Fruit fly (Drosophila melanogaster): Measurements from ENCODE around the gene CG45075.

Gene CG45075

dm6 chr2L:6047528-6048160, 43.6 kb upstream of the CG45075 start, which contains the start of gene IPIP (continued):
- peak; percentile 86 for TF ChIP-seq BEAF-32 (GFP tag; optimal IDR thresholded peaks at IDR 0.05)
- peak; percentile 82 for TF ChIP-seq NFAT (GFP tag; IDR thresholded peaks at IDR 0.05)
- peak; percentile 81 for TF ChIP-seq unc-4 (GFP tag; IDR thresholded peaks at IDR 0.05; ENCODE audit: partially characterized antibody)
- peak; percentile 46 for TF ChIP-seq CG2712 (tag; optimal IDR thresholded peaks at IDR 0.05)
- TF ChIP-seq Kr (GFP tag; optimal IDR thresholded peaks at IDR 0.05): no peak
- peak; percentile 79 for TF ChIP-seq tna (GFP tag; IDR thresholded peaks at IDR 0.05; ENCODE audit: partially characterized antibody)
- TF ChIP-seq Med (GFP tag): peak; percentile 91
- peak; percentile 22 for TF ChIP-seq CG17385 (GFP tag; optimal IDR thresholded peaks at IDR 0.05)
- TF ChIP-seq kni (GFP tag; optimal IDR thresholded peaks at IDR 0.05): no peak
- peak; percentile 17 for TF ChIP-seq CG13424 (tag; optimal IDR thresholded peaks at IDR 0.05)
- TF ChIP-seq bcd (GFP tag; optimal IDR thresholded peaks at IDR 0.05): peak; percentile 16
- TF ChIP-seq CG14050 (GFP tag; IDR thresholded peaks at IDR 0.05): peak; percentile 17; the same call in 1 of the 3 replicates
- peak; percentile 82 for TF ChIP-seq CG7963 (GFP tag; IDR thresholded peaks at IDR 0.05; ENCODE audit: partially characterized antibody)
- peak; percentile 26 for TF ChIP-seq CG30403 (GFP tag; optimal IDR thresholded peaks at IDR 0.05)
- TF ChIP-seq CG10462 (GFP tag; optimal IDR thresholded peaks at IDR 0.05): no peak
- peak; percentile 63 for TF ChIP-seq CG6272 (GFP tag; IDR thresholded peaks at IDR 0.05)
- peak; percentile 69 for TF ChIP-seq B-H2 (GFP tag; optimal IDR thresholded peaks at IDR 0.05)
- peak; percentile 24 for TF ChIP-seq CG34376 (GFP tag; optimal IDR thresholded peaks at IDR 0.05)
- TF ChIP-seq tgo (GFP tag; IDR thresholded peaks at IDR 0.05): peak; percentile 29; the same call in 1 of the 3 replicates
- TF ChIP-seq bbx (GFP tag; IDR thresholded peaks at IDR 0.05; ENCODE audit: partially characterized antibody): peak; percentile 87
- no peak for TF ChIP-seq HLH3B (GFP tag; IDR thresholded peaks at IDR 0.05)
- no peak for TF ChIP-seq CG33557 (GFP tag; optimal IDR thresholded peaks at IDR 0.05)
- TF ChIP-seq CG7786 (GFP tag; optimal IDR thresholded peaks at IDR 0.05): no peak
- peak; percentile 55; the same call in 1 of the 2 replicates for TF ChIP-seq CG17328 (GFP tag; IDR thresholded peaks at IDR 0.05)
- no peak for TF ChIP-seq CG5953 (GFP tag; IDR thresholded peaks at IDR 0.05)
- peak; percentile 74; the same call in 3 of the 4 replicates for TF ChIP-seq Dll (GFP tag; IDR thresholded peaks at IDR 0.05; ENCODE audit: partially characterized antibody)
- TF ChIP-seq sob (GFP tag; IDR thresholded peaks at IDR 0.05): 0 out of 2 replicates have a peak, but pooled peaks have one; percentile 36
- peak; percentile 89 for TF ChIP-seq CG4617 (GFP tag; optimal IDR thresholded peaks at IDR 0.05; ENCODE audit: borderline replicate concordance)
- TF ChIP-seq bowl (GFP tag; IDR thresholded peaks at IDR 0.05): no peak
- TF ChIP-seq CG14667 (GFP tag; IDR thresholded peaks at IDR 0.05): peak; percentile 18; the same call in 1 of the 2 replicates
- TF ChIP-seq Jarid2 (GFP tag; optimal IDR thresholded peaks at IDR 0.05): no peak
- peak; percentile 30; the same call in 1 of the 3 replicates for TF ChIP-seq Aef1 (GFP tag; IDR thresholded peaks at IDR 0.05)
- TF ChIP-seq scrt (GFP tag; optimal IDR thresholded peaks at IDR 0.05): no peak
- TF ChIP-seq chm (GFP tag; IDR thresholded peaks at IDR 0.05): peak; percentile 58
- TF ChIP-seq ERR (GFP tag; optimal IDR thresholded peaks at IDR 0.05): no peak
- peak; percentile 68; the same call in 1 of the 2 replicates for TF ChIP-seq hbn (GFP tag; IDR thresholded peaks at IDR 0.05; ENCODE audit: partially characterized antibody)
- TF ChIP-seq CG30431 (GFP tag; optimal IDR thresholded peaks at IDR 0.05): no peak
- no peak; the same call in 2 of the 3 replicates for TF ChIP-seq jigr1 (GFP tag; IDR thresholded peaks at IDR 0.05)
- no peak for TF ChIP-seq CG15601 (tag; optimal IDR thresholded peaks at IDR 0.05)
- peak; percentile 7 to 29 for TF ChIP-seq dpn (GFP tag; optimal IDR thresholded peaks at IDR 0.05)
- TF ChIP-seq CG32532 (GFP tag; IDR thresholded peaks at IDR 0.05): peak; percentile 67
- TF ChIP-seq Scr (GFP tag; IDR thresholded peaks at IDR 0.05; ENCODE audit: partially characterized antibody): peak; percentile 79
- TF ChIP-seq YL-1 (GFP tag; optimal IDR thresholded peaks at IDR 0.05): peak; percentile 88
- TF ChIP-seq lov (optimal IDR thresholded peaks at IDR 0.05): no peak
- TF ChIP-seq lov (GFP tag; IDR thresholded peaks at IDR 0.05): peak; percentile 60; the same call in 1 of the 3 replicates
- peak; percentile 67; the same call in 1 of the 3 replicates for TF ChIP-seq CG34422 (GFP tag; IDR thresholded peaks at IDR 0.05)
- 0 out of 2 replicates have a peak, but pooled peaks have one; percentile 9 for TF ChIP-seq stc (GFP tag; IDR thresholded peaks at IDR 0.05)
- TF ChIP-seq hkb (optimal IDR thresholded peaks at IDR 0.05): no peak
- peak; percentile 34; the same call in 1 of the 2 replicates for TF ChIP-seq hkb (GFP tag; IDR thresholded peaks at IDR 0.05)

Measured in whole organism, embryonic.